Worm (Caenorhabditis elegans) whole organism, L4 larva: ENCODE measurements around the gene F13D12.3.

Experiments
- D1046.2 ChIP-seq: fragments of 200-800 bp; sonication (Bioruptor generic); IDR thresholded peaks from 2 replicates; pipeline ENCODE4 v1.3.6; 2022; ENCODE audit warnings: missing genetic modification characterization, missing compliant biosample characterization
- F10B5.3 ChIP-seq: sonication (generic microtip); optimal IDR thresholded peaks from 2 replicates; lab custom pipeline; 2016; ENCODE audit warnings: mild to moderate bottlenecking, missing genetic modification characterization, missing compliant biosample characterization
- F26F4.8 ChIP-seq: fragments of 200-800 bp; sonication (Bioruptor generic); conservative IDR thresholded peaks from 2 replicates; pipeline ENCODE4 v1.3.6; 2022; ENCODE audit warnings: missing genetic modification characterization, missing compliant biosample characterization
- R02D3.7 ChIP-seq: fragments of 150-350 bp; sonication (generic microtip); optimal IDR thresholded peaks from 3 replicates; lab custom pipeline; 2014; ENCODE audit warnings: missing biosample characterization, missing genetic modification characterization
- T20F7.1 ChIP-seq: fragments of 200-800 bp; sonication (Bioruptor generic); optimal IDR thresholded peaks from 2 replicates; lab custom pipeline; 2018; ENCODE audit warnings: mild to moderate bottlenecking, missing genetic modification characterization, missing compliant biosample characterization
- Y5F2A.4 ChIP-seq: fragments of 200-800 bp; sonication (Bioruptor generic); optimal IDR thresholded peaks from 2 replicates; lab custom pipeline; 2018; ENCODE audit warnings: mild to moderate bottlenecking, missing genetic modification characterization, missing compliant biosample characterization
- Y75B8A.6 ChIP-seq: fragments of 200-800 bp; sonication (Bioruptor generic); IDR thresholded peaks from 2 replicates; pipeline ENCODE4 v1.3.6; 2022; ENCODE audit warnings: missing genetic modification reagents, missing genetic modification characterization, missing compliant biosample characterization
- aha-1 ChIP-seq: fragments of 150-350 bp; peaks from one replicate; lab custom pipeline; 2014; ENCODE audit warnings: missing biosample characterization, missing genetic modification characterization
- aly-2 ChIP-seq: sonication (generic microtip); optimal IDR thresholded peaks from 2 replicates; lab custom pipeline; 2018; ENCODE audit warnings: missing biosample characterization, missing genetic modification characterization
- arid-1 ChIP-seq: fragments of 200-800 bp; sonication (Bioruptor generic); conservative IDR thresholded peaks from 2 replicates; pipeline ENCODE4 v1.3.6; 2022; ENCODE audit warnings: missing genetic modification reagents, missing genetic modification characterization, missing compliant biosample characterization
- ceh-20 ChIP-seq: fragments of 200-800 bp; sonication (Bioruptor generic); IDR thresholded peaks from 2 replicates; pipeline ENCODE4 v1.3.6; 2022; ENCODE audit warnings: missing genetic modification reagents, missing genetic modification characterization, missing compliant biosample characterization
- ceh-32 ChIP-seq: sonication (generic microtip); optimal IDR thresholded peaks from 2 replicates; lab custom pipeline; 2016; ENCODE audit warnings: mild to moderate bottlenecking, missing genetic modification characterization, missing compliant biosample characterization; ENCODE audit not compliant: poor library complexity
- ces-1 ChIP-seq: fragments of 150-350 bp; sonication (generic microtip); optimal IDR thresholded peaks from 4 replicates; lab custom pipeline; 2014; ENCODE audit warnings: missing biosample characterization, missing genetic modification reagents, missing genetic modification characterization
- cey-2 ChIP-seq: sonication (generic microtip); optimal IDR thresholded peaks from 3 replicates; lab custom pipeline; 2017; ENCODE audit warnings: missing genetic modification characterization, mild to moderate bottlenecking, missing compliant biosample characterization, antibody characterized with exemption, borderline replicate concordance; ENCODE audit not compliant: insufficient read depth
- ctbp-1 ChIP-seq: fragments of 200-800 bp; sonication (Bioruptor generic); IDR thresholded peaks from 2 replicates; pipeline ENCODE4 v1.3.6; 2022; ENCODE audit warnings: missing genetic modification reagents, missing genetic modification characterization, missing compliant biosample characterization
- daf-16 ChIP-seq, 3 experiments: sonication (generic microtip); optimal IDR thresholded peaks; 2 replicates each; lab custom pipeline; 2016 to 2017; ENCODE audit warnings: missing genetic modification characterization in 3 of 3, missing genetic modification reagents in 3 of 3, mild to moderate bottlenecking in 2 of 3, missing compliant biosample characterization in 2 of 3, missing biosample characterization in 1 of 3, moderate library complexity in 1 of 3
- daf-8 ChIP-seq: fragments of 200-800 bp; sonication (Bioruptor generic); IDR thresholded peaks from 2 replicates; pipeline ENCODE4 v1.3.6; 2022; ENCODE audit warnings: missing genetic modification characterization, missing compliant biosample characterization
- dmd-9 ChIP-seq: fragments of 200-800 bp; sonication (Bioruptor generic); IDR thresholded peaks from 2 replicates; pipeline ENCODE4 v1.3.6; 2022; ENCODE audit warnings: missing genetic modification reagents, missing genetic modification characterization, missing compliant biosample characterization
- duxl-1 ChIP-seq: sonication (generic microtip); optimal IDR thresholded peaks from 2 replicates; lab custom pipeline; 2016; ENCODE audit warnings: mild to moderate bottlenecking, missing genetic modification characterization, moderate library complexity, missing compliant biosample characterization; ENCODE audit not compliant: poor library complexity
- egl-27 ChIP-seq: sonication (generic microtip); optimal IDR thresholded peaks from 3 replicates; lab custom pipeline; 2017; ENCODE audit warnings: missing biosample characterization, missing genetic modification reagents, missing genetic modification characterization
- hif-1 ChIP-seq, 2 experiments: sonication (generic microtip); optimal IDR thresholded peaks; 2 replicates each; lab custom pipeline; 2016 to 2017; ENCODE audit warnings: missing compliant biosample characterization in 2 of 2, missing genetic modification characterization in 2 of 2, missing genetic modification reagents in 2 of 2, missing genotype in 2 of 2, mild to moderate bottlenecking in 1 of 2
- hmg-1.1 ChIP-seq: fragments of 200-800 bp; sonication (Bioruptor generic); IDR thresholded peaks from 2 replicates; pipeline ENCODE4 v1.3.6; 2022; ENCODE audit warnings: missing genetic modification reagents, missing genetic modification characterization, missing compliant biosample characterization
- lim-7 ChIP-seq: fragments of 200-800 bp; sonication (Bioruptor generic); IDR thresholded peaks from 2 replicates; pipeline ENCODE4 v1.3.6; 2022; ENCODE audit warnings: missing genetic modification characterization, missing compliant biosample characterization
- lin-1 ChIP-seq: fragments of 200-800 bp; sonication (Bioruptor generic); IDR thresholded peaks from 2 replicates; pipeline ENCODE4 v1.3.6; 2022; ENCODE audit warnings: missing genetic modification reagents, missing genetic modification characterization, missing compliant biosample characterization
- lir-3 ChIP-seq: sonication (generic microtip); optimal IDR thresholded peaks from 2 replicates; lab custom pipeline; 2016; ENCODE audit warnings: mild to moderate bottlenecking, missing genetic modification characterization, missing compliant biosample characterization
- madf-5 ChIP-seq, 2 experiments: fragments of 200-800 bp; sonication (Bioruptor generic); IDR thresholded peaks; 2 replicates each; pipeline ENCODE4 v1.3.6; 2022; ENCODE audit warnings: missing compliant biosample characterization in 2 of 2, missing genetic modification characterization in 2 of 2
- mep-1 ChIP-seq: fragments of 150-350 bp; sonication (generic microtip); optimal IDR thresholded peaks from 3 replicates; lab custom pipeline; 2014; ENCODE audit warnings: missing biosample characterization, missing genetic modification characterization
- mes-2 ChIP-seq: sonication (generic microtip); optimal IDR thresholded peaks from 2 replicates; lab custom pipeline; 2016; ENCODE audit warnings: missing genotype, mild to moderate bottlenecking, missing genetic modification characterization, missing compliant biosample characterization; ENCODE audit not compliant: poor library complexity, severe bottlenecking
- mxl-3 ChIP-seq: fragments of 200-800 bp; sonication (Bioruptor generic); optimal IDR thresholded peaks from 2 replicates; lab custom pipeline; 2018; ENCODE audit warnings: mild to moderate bottlenecking, missing genetic modification characterization, missing compliant biosample characterization
- nhr-10 ChIP-seq: fragments of 150-350 bp; optimal IDR thresholded peaks from 2 replicates; lab custom pipeline; 2014; ENCODE audit warnings: missing biosample characterization, missing genetic modification characterization
- nhr-102 ChIP-seq: sonication (generic microtip); optimal IDR thresholded peaks from 2 replicates; lab custom pipeline; 2016; ENCODE audit warnings: mild to moderate bottlenecking, missing genetic modification characterization, moderate library complexity, missing compliant biosample characterization
- nhr-11 ChIP-seq: fragments of 150-350 bp; optimal IDR thresholded peaks from 2 replicates; lab custom pipeline; 2014; ENCODE audit warnings: missing biosample characterization, missing genetic modification characterization
- nhr-237 ChIP-seq: sonication (generic microtip); optimal IDR thresholded peaks from 2 replicates; lab custom pipeline; 2017; ENCODE audit warnings: missing biosample characterization, missing genetic modification characterization
- nhr-28 ChIP-seq: fragments of 150-350 bp; optimal IDR thresholded peaks from 2 replicates; lab custom pipeline; 2014; ENCODE audit warnings: missing biosample characterization, missing genetic modification characterization
- nhr-41 ChIP-seq: fragments of 200-800 bp; sonication (Bioruptor generic); IDR thresholded peaks from 2 replicates; pipeline ENCODE4 v1.3.6; 2022; ENCODE audit warnings: missing genetic modification reagents, missing genetic modification characterization, missing compliant biosample characterization
- nhr-42 ChIP-seq: fragments of 200-800 bp; sonication (Bioruptor generic); IDR thresholded peaks from 2 replicates; pipeline ENCODE4 v1.3.6; 2022; ENCODE audit warnings: missing genetic modification characterization, missing compliant biosample characterization
- pqm-1 ChIP-seq: sonication (generic microtip); optimal IDR thresholded peaks from 2 replicates; lab custom pipeline; 2017; ENCODE audit warnings: missing biosample characterization, missing genetic modification characterization
- rbr-2 ChIP-seq: sonication (generic microtip); optimal IDR thresholded peaks from 2 replicates; lab custom pipeline; 2016; ENCODE audit warnings: missing genotype, missing genetic modification characterization, missing compliant biosample characterization
- saeg-2 ChIP-seq: fragments of 200-800 bp; sonication (Bioruptor generic); IDR thresholded peaks from 2 replicates; pipeline ENCODE4 v1.3.6; 2022; ENCODE audit warnings: missing genetic modification reagents, missing genetic modification characterization, missing compliant biosample characterization
- snpc-4 ChIP-seq: fragments of 150-350 bp; optimal IDR thresholded peaks from 2 replicates; lab custom pipeline; 2014; ENCODE audit warnings: missing biosample characterization, missing genetic modification characterization
- spr-1 ChIP-seq: sonication (generic microtip); optimal IDR thresholded peaks from 2 replicates; lab custom pipeline; 2016; ENCODE audit warnings: mild to moderate bottlenecking, missing genetic modification characterization, missing compliant biosample characterization
- tag-97 ChIP-seq: fragments of 200-800 bp; sonication (Bioruptor generic); IDR thresholded peaks from 2 replicates; pipeline ENCODE4 v1.3.6; 2022; ENCODE audit warnings: missing genetic modification characterization, missing compliant biosample characterization
- unc-39 ChIP-seq: sonication (generic microtip); optimal IDR thresholded peaks from 2 replicates; lab custom pipeline; 2017; ENCODE audit warnings: missing biosample characterization, missing genetic modification characterization
- unc-62 ChIP-seq, 3 experiments: fragments of 150-350 bp in 1 of 3; sonication (generic microtip); optimal IDR thresholded peaks in 2 of 3; peaks in 1 of 3; 1 replicate in 1 of 3; 2 replicates in 2 of 3; lab custom pipeline; 2014 to 2017; ENCODE audit warnings: missing biosample characterization in 3 of 3, missing genetic modification characterization in 3 of 3, missing genetic modification reagents in 3 of 3, missing genotype in 1 of 3
- vab-7 ChIP-seq: fragments of 200-800 bp; sonication (Bioruptor generic); IDR thresholded peaks from 2 replicates; pipeline ENCODE4 v1.3.6; 2022; ENCODE audit warnings: missing genetic modification reagents, missing genetic modification characterization, missing compliant biosample characterization
- zag-1 ChIP-seq: fragments of 150-350 bp; optimal IDR thresholded peaks from 2 replicates; lab custom pipeline; 2014; ENCODE audit warnings: missing biosample characterization, missing genetic modification characterization
- zfp-3 ChIP-seq: fragments of 200-800 bp; sonication (Bioruptor generic); conservative IDR thresholded peaks from 2 replicates; pipeline ENCODE4 v1.3.6; 2022; ENCODE audit warnings: missing genetic modification reagents, missing genetic modification characterization, missing compliant biosample characterization
- zip-2 ChIP-seq: fragments of 150-350 bp; optimal IDR thresholded peaks from 2 replicates; lab custom pipeline; 2014; ENCODE audit warnings: missing biosample characterization, missing genetic modification characterization
- ztf-11 ChIP-seq: fragments of 150-350 bp; optimal IDR thresholded peaks from 2 replicates; lab custom pipeline; 2014; ENCODE audit warnings: missing biosample characterization, missing genetic modification characterization
- ztf-7 ChIP-seq: fragments of 150-350 bp; optimal IDR thresholded peaks from 2 replicates; lab custom pipeline; 2014; ENCODE audit warnings: missing biosample characterization, missing genetic modification characterization

F13D12.3 gene

ce11 chrII:11746782-11747288 is 26.6 kb downstream of the F13D12.3 start (continued):
- no peak for TF ChIP-seq ces-1
- TF ChIP-seq daf-8 (GFP tag; lab: Robert Waterston, UW): 0 out of 2 replicates have a peak, but pooled peaks have one; percentile 72
- TF ChIP-seq ztf-7 (tag; lab: Kevin White, UChicago): no peak
- no peak for TF ChIP-seq nhr-42 (GFP tag; lab: Robert Waterston, UW)
- no peak for TF ChIP-seq nhr-237 (tag; lab: Kevin White, UChicago)
- TF ChIP-seq unc-62 (GFP tag; optimal IDR thresholded peaks at IDR 0.05 in 1 of 2; lab: Kevin White, UChicago): peak in 1 of 2 experiments; percentile 93
- no peak for TF ChIP-seq unc-62 (tag; optimal IDR thresholded peaks at IDR 0.05; lab: Kevin White, UChicago)
- TF ChIP-seq cey-2 (tag; lab: Kevin White, UChicago): no peak
- no peak for TF ChIP-seq aly-2 (tag; lab: Kevin White, UChicago)
- no peak for TF ChIP-seq F10B5.3
- no peak for TF ChIP-seq nhr-10 (tag; lab: Kevin White, UChicago)
- no peak for TF ChIP-seq Y75B8A.6
- TF ChIP-seq unc-39: no peak
- TF ChIP-seq aha-1 (tag; lab: Kevin White, UChicago): peak; percentile 56
- TF ChIP-seq tag-97: no peak
- TF ChIP-seq T20F7.1: peak; percentile 56
- no peak; the same call in 1 of the 2 replicates for TF ChIP-seq vab-7
- TF ChIP-seq D1046.2 (GFP tag; lab: Robert Waterston, UW): 0 out of 2 replicates have a peak, but pooled peaks have one; percentile 27
- TF ChIP-seq zip-2 (tag; lab: Kevin White, UChicago): no peak
- peak; percentile 35 for TF ChIP-seq nhr-102 (tag; lab: Kevin White, UChicago)
- TF ChIP-seq mxl-3 (GFP tag; lab: Kevin White, UChicago): peak; percentile 21
- TF ChIP-seq dmd-9 (GFP tag; lab: Robert Waterston, UW): no peak
- TF ChIP-seq lin-1 (GFP tag; lab: Robert Waterston, UW): no peak
- TF ChIP-seq rbr-2: peak; percentile 85
- TF ChIP-seq Y5F2A.4 (GFP tag; lab: Kevin White, UChicago): no peak
- TF ChIP-seq lim-7 (GFP tag; lab: Robert Waterston, UW): no peak
- TF ChIP-seq pqm-1: no peak
- TF ChIP-seq lir-3: no peak
- TF ChIP-seq daf-16 (GFP tag; optimal IDR thresholded peaks at IDR 0.05; lab: Kevin White, UChicago): peak in 1 of 2 experiments; percentile 9
- TF ChIP-seq daf-16 (tag; optimal IDR thresholded peaks at IDR 0.05; lab: Kevin White, UChicago): no peak
- TF ChIP-seq hmg-1.1 (GFP tag; lab: Robert Waterston, UW): peak; percentile 83; the same call in 1 of the 2 replicates
- peak; percentile 91 for TF ChIP-seq ctbp-1 (GFP tag; lab: Robert Waterston, UW)
- peak in 1 of 2 experiments; percentile 63 for TF ChIP-seq hif-1 (tag; optimal IDR thresholded peaks at IDR 0.05; lab: Kevin White, UChicago)
- no peak for TF ChIP-seq egl-27 (tag; lab: Kevin White, UChicago)
- TF ChIP-seq madf-5 (GFP tag; IDR thresholded peaks at IDR 0.05; lab: Robert Waterston, UW): 0 out of 4 replicates have a peak, but pooled peaks of 1 of the 2 experiments have one; percentile 16
- TF ChIP-seq R02D3.7 (tag; lab: Kevin White, UChicago): no peak
- no peak for TF ChIP-seq ceh-32 (tag; lab: Kevin White, UChicago)
- TF ChIP-seq nhr-41: no peak
- peak; percentile 32 for TF ChIP-seq zag-1 (tag; lab: Kevin White, UChicago)
- TF ChIP-seq saeg-2 (GFP tag; lab: Robert Waterston, UW): no peak
- peak; percentile 53 for TF ChIP-seq spr-1 (tag; lab: Kevin White, UChicago)
- no peak for TF ChIP-seq duxl-1 (tag; lab: Kevin White, UChicago)
- peak; percentile 64 for TF ChIP-seq mes-2 (tag; lab: Kevin White, UChicago)
- peak; percentile 82 for TF ChIP-seq mep-1 (tag; lab: Kevin White, UChicago)
- peak; percentile 7 for TF ChIP-seq nhr-11 (tag; lab: Kevin White, UChicago)
- TF ChIP-seq ceh-20 (GFP tag; lab: Robert Waterston, UW): peak; percentile 66
- TF ChIP-seq zfp-3 (GFP tag; lab: Robert Waterston, UW): no peak
- 0 out of 2 replicates have a peak, but pooled peaks have one; percentile 8 for TF ChIP-seq arid-1 (GFP tag; lab: Robert Waterston, UW)
- no peak for TF ChIP-seq snpc-4 (tag; lab: Kevin White, UChicago)
- TF ChIP-seq nhr-28: no peak
- no peak for TF ChIP-seq ztf-11 (tag; lab: Kevin White, UChicago)
- TF ChIP-seq F26F4.8: no peak
